Fruit fly (Drosophila melanogaster) whole organism, prepupa: ENCODE data around the gene Rpt6.

Source experiments
- Blimp-1 ChIP-seq: fragments of 200-800 bp; sonication (Bioruptor generic); optimal IDR thresholded peaks from 3 replicates; lab custom pipeline; 2017; ENCODE audit warnings: missing biosample characterization, missing genetic modification characterization, mild to moderate bottlenecking, moderate library complexity, missing genetic modification reagents
- CG10631 ChIP-seq: fragments of 200-800 bp; sonication (Bioruptor generic); optimal IDR thresholded peaks from 2 replicates; lab custom pipeline; 2016; ENCODE audit warnings: missing biosample characterization, missing genetic modification characterization
- CG10669 ChIP-seq: fragments of 200-800 bp; sonication (Bioruptor generic); optimal IDR thresholded peaks from 3 replicates; lab custom pipeline; 2018; ENCODE audit warnings: missing biosample characterization, mild to moderate bottlenecking, missing genetic modification characterization, moderate library complexity
- CG11762 ChIP-seq: fragments of 200-800 bp; sonication (Bioruptor generic); optimal IDR thresholded peaks from 3 replicates; lab custom pipeline; 2016; ENCODE audit warnings: missing biosample characterization, missing genetic modification characterization; ENCODE audit not compliant: insufficient read depth
- CG15336 ChIP-seq: fragments of 200-800 bp; sonication (Bioruptor generic); IDR thresholded peaks from 2 replicates; pipeline ENCODE4 v1.3.6; 2022; ENCODE audit warnings: missing biosample characterization, missing genetic modification characterization
- CG1621 ChIP-seq: fragments of 200-800 bp; sonication (Bioruptor generic); optimal IDR thresholded peaks from 3 replicates; lab custom pipeline; 2018; ENCODE audit warnings: missing biosample characterization, mild to moderate bottlenecking, missing genetic modification characterization
- CG3032 ChIP-seq: fragments of 200-800 bp; optimal IDR thresholded peaks from 2 replicates; lab custom pipeline; 2019; ENCODE audit warnings: missing biosample characterization, mild to moderate bottlenecking, missing genetic modification characterization, moderate library complexity
- CG31627 ChIP-seq: fragments of 200-800 bp; sonication (Bioruptor generic); optimal IDR thresholded peaks from 3 replicates; lab custom pipeline; 2016; ENCODE audit warnings: missing biosample characterization, missing genetic modification characterization
- CG32006 ChIP-seq: fragments of 200-800 bp; sonication (Bioruptor generic); optimal IDR thresholded peaks from 3 replicates; lab custom pipeline; 2017; ENCODE audit warnings: missing biosample characterization, mild to moderate bottlenecking, missing genetic modification characterization
- CG3919 ChIP-seq: fragments of 200-800 bp; sonication (Bioruptor generic); optimal IDR thresholded peaks from 3 replicates; lab custom pipeline; 2016; ENCODE audit warnings: missing biosample characterization, missing genetic modification characterization
- CG4318 ChIP-seq: fragments of 200-800 bp; sonication (Bioruptor generic); optimal IDR thresholded peaks from 3 replicates; lab custom pipeline; 2017; ENCODE audit warnings: missing biosample characterization, mild to moderate bottlenecking, missing genetic modification characterization
- CG6163 ChIP-seq: fragments of 200-800 bp; sonication (Bioruptor generic); IDR thresholded peaks from 3 replicates; pipeline ENCODE4 v1.3.6; 2022; ENCODE audit warnings: missing biosample characterization, missing genetic modification characterization
- CG6276 ChIP-seq: fragments of 200-800 bp; sonication (Bioruptor generic); optimal IDR thresholded peaks from 2 replicates; lab custom pipeline; 2017; ENCODE audit warnings: missing biosample characterization, mild to moderate bottlenecking, missing genetic modification characterization
- CG6808 ChIP-seq: fragments of 200-800 bp; sonication (Bioruptor generic); optimal IDR thresholded peaks from 3 replicates; lab custom pipeline; 2017; ENCODE audit warnings: missing biosample characterization, missing genetic modification characterization, mild to moderate bottlenecking, moderate library complexity, missing genetic modification reagents
- CG8119 ChIP-seq: fragments of 200-800 bp; sonication (Bioruptor generic); IDR thresholded peaks from 3 replicates; pipeline ENCODE4 v1.3.6; 2022; ENCODE audit warnings: missing biosample characterization, missing genetic modification characterization
- CG8319 ChIP-seq: fragments of 200-800 bp; sonication (Bioruptor generic); optimal IDR thresholded peaks from 3 replicates; lab custom pipeline; 2016; ENCODE audit warnings: missing biosample characterization, missing genetic modification characterization
- Eip75B ChIP-seq: fragments of 200-800 bp; sonication (Bioruptor generic); optimal IDR thresholded peaks from 3 replicates; lab custom pipeline; 2016; ENCODE audit warnings: missing biosample characterization, missing genetic modification characterization
- Eip78C ChIP-seq: fragments of 200-800 bp; sonication (Bioruptor generic); peaks from one replicate; lab custom pipeline; 2016; ENCODE audit warnings: missing biosample characterization, missing genetic modification characterization
- Ets96B ChIP-seq: fragments of 200-800 bp; optimal IDR thresholded peaks from 2 replicates; lab custom pipeline; 2019; ENCODE audit warnings: missing biosample characterization, mild to moderate bottlenecking, missing genetic modification characterization, moderate library complexity
- Gug ChIP-seq: fragments of 200-800 bp; sonication (Bioruptor generic); IDR thresholded peaks from 2 replicates; pipeline ENCODE4 v1.3.6; 2022; ENCODE audit warnings: missing biosample characterization, missing genetic modification characterization
- Hr39 ChIP-seq: fragments of 200-800 bp; sonication (Bioruptor generic); optimal IDR thresholded peaks from 2 replicates; lab custom pipeline; 2016; ENCODE audit warnings: missing biosample characterization, missing genetic modification characterization
- Hr4 ChIP-seq: fragments of 200-800 bp; sonication (Bioruptor generic); optimal IDR thresholded peaks from 3 replicates; lab custom pipeline; 2016; ENCODE audit warnings: missing biosample characterization, missing genetic modification characterization
- Lpt ChIP-seq: fragments of 200-800 bp; sonication (Bioruptor generic); optimal IDR thresholded peaks from 3 replicates; lab custom pipeline; 2016; ENCODE audit warnings: missing biosample characterization, missing genetic modification characterization
- Met ChIP-seq: fragments of 200-800 bp; sonication (Bioruptor generic); optimal IDR thresholded peaks from 3 replicates; lab custom pipeline; 2016; ENCODE audit warnings: missing biosample characterization, missing genetic modification characterization
- OdsH ChIP-seq: fragments of 200-800 bp; sonication (Bioruptor generic); optimal IDR thresholded peaks from 3 replicates; lab custom pipeline; 2016; ENCODE audit warnings: missing biosample characterization, missing genetic modification characterization
- Smox ChIP-seq: fragments of 200-800 bp; sonication (Bioruptor generic); optimal IDR thresholded peaks from 3 replicates; lab custom pipeline; 2016; ENCODE audit warnings: missing biosample characterization, missing genetic modification characterization
- Sox102F ChIP-seq: fragments of 200-800 bp; sonication (Bioruptor generic); optimal IDR thresholded peaks from 2 replicates; lab custom pipeline; 2016; ENCODE audit warnings: missing biosample characterization, mild to moderate bottlenecking, missing genetic modification characterization
- Sox15 ChIP-seq: fragments of 200-800 bp; sonication (Bioruptor generic); optimal IDR thresholded peaks from 3 replicates; lab custom pipeline; 2016; ENCODE audit warnings: missing biosample characterization, missing genetic modification characterization
- acj6 ChIP-seq: fragments of 200-800 bp; sonication (Bioruptor generic); optimal IDR thresholded peaks from 3 replicates; lab custom pipeline; 2016; ENCODE audit warnings: missing biosample characterization, missing genetic modification characterization
- dac ChIP-seq: fragments of 200-800 bp; sonication (Bioruptor generic); optimal IDR thresholded peaks from 2 replicates; lab custom pipeline; 2017; ENCODE audit warnings: missing biosample characterization, mild to moderate bottlenecking, missing genetic modification characterization
- eg ChIP-seq: fragments of 200-800 bp; sonication (Bioruptor generic); IDR thresholded peaks from 3 replicates; pipeline ENCODE4 v1.3.6; 2022; ENCODE audit warnings: missing biosample characterization, missing genetic modification characterization
- esn ChIP-seq: fragments of 200-800 bp; sonication (Bioruptor generic); optimal IDR thresholded peaks from 2 replicates; lab custom pipeline; 2016; ENCODE audit warnings: missing biosample characterization, mild to moderate bottlenecking, missing genetic modification characterization, moderate library complexity
- fd59A ChIP-seq: fragments of 200-800 bp; sonication (Bioruptor generic); optimal IDR thresholded peaks from 2 replicates; lab custom pipeline; 2017; ENCODE audit warnings: missing biosample characterization, mild to moderate bottlenecking, missing genetic modification characterization, missing genetic modification reagents
- fd85E ChIP-seq: fragments of 200-800 bp; sonication (Bioruptor generic); optimal IDR thresholded peaks from 3 replicates; lab custom pipeline; 2016; ENCODE audit warnings: missing biosample characterization, missing genetic modification characterization
- lz ChIP-seq: fragments of 200-800 bp; sonication (Bioruptor generic); optimal IDR thresholded peaks from 3 replicates; lab custom pipeline; 2016; ENCODE audit warnings: missing biosample characterization, missing genetic modification characterization
- pdm3 ChIP-seq: fragments of 200-800 bp; sonication (Bioruptor generic); optimal IDR thresholded peaks from 3 replicates; lab custom pipeline; 2016; ENCODE audit warnings: missing biosample characterization, missing genetic modification characterization
- salr ChIP-seq, 2 experiments: fragments of 200-800 bp; sonication (Bioruptor generic); optimal IDR thresholded peaks; 3 replicates each; lab custom pipeline; 2016 to 2018; ENCODE audit warnings: missing biosample characterization in 2 of 2, missing genetic modification characterization in 2 of 2, mild to moderate bottlenecking in 1 of 2
- spab ChIP-seq: fragments of 200-800 bp; sonication (Bioruptor generic); optimal IDR thresholded peaks from 2 replicates; lab custom pipeline; 2017; ENCODE audit warnings: missing biosample characterization, mild to moderate bottlenecking, missing genetic modification characterization, missing genetic modification reagents
- ss ChIP-seq, 2 experiments: fragments of 200-800 bp; sonication (Bioruptor generic); optimal IDR thresholded peaks; 2 replicates in 1 of 2; 3 replicates in 1 of 2; lab custom pipeline; 2017 to 2018; ENCODE audit warnings: mild to moderate bottlenecking in 2 of 2, missing biosample characterization in 2 of 2, missing genetic modification characterization in 2 of 2, moderate library complexity in 1 of 2
- svp ChIP-seq: fragments of 200-800 bp; sonication (Bioruptor generic); peaks from one replicate; lab custom pipeline; 2016; ENCODE audit warnings: missing biosample characterization, missing genetic modification characterization
- topi ChIP-seq: fragments of 200-800 bp; sonication (Bioruptor generic); optimal IDR thresholded peaks from 3 replicates; lab custom pipeline; 2016; ENCODE audit warnings: missing biosample characterization, missing genetic modification characterization

Gene Rpt6

DNA sequence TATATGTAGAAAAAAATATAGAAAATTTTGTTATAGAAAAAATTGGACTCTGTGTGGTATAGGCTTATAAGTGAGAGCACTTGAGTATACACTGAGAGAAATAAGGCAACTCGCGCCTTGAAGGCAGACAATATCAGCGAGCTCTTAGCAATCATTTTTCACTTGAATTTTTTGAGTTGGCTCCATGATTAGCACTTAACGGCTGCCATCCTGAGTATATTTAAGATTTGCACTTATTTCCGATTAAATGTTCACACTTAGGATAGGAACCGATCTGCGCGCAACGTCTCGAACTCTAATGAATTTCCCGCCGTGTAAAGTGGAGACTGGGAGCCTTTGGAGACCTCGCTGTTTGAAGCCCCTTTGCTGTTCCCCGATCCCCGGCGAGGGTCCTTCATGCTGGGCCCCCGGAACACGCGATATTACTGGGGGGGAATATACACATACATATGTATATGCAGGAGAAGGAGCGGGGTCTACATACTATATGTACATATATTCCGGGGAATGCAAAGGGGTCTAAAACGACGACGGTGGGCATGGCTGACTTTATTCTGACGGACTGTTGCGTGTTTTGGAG lies 36.5 kb upstream of the Rpt6 start (continued):
- peak; percentile 4 for TF ChIP-seq Hr4 (GFP tag; lab: Kevin White, UChicago)
- TF ChIP-seq CG10669 (GFP tag; lab: Kevin White, UChicago), result peak; percentile 31
- peak; percentile 27 for TF ChIP-seq spab
- peak; percentile 26 for TF ChIP-seq pdm3 (GFP tag; lab: Kevin White, UChicago)
- TF ChIP-seq CG10631 (GFP tag; lab: Kevin White, UChicago), result peak; percentile 14
- TF ChIP-seq Sox102F (GFP tag; lab: Kevin White, UChicago), result no peak
- TF ChIP-seq acj6, result peak; percentile 18
- peak; percentile 76 for TF ChIP-seq Eip78C (GFP tag; lab: Kevin White, UChicago)
- TF ChIP-seq topi (GFP tag; lab: Kevin White, UChicago), result no peak
- TF ChIP-seq Hr39 (GFP tag; lab: Kevin White, UChicago), result peak; percentile 15
- TF ChIP-seq Smox, result no peak
- TF ChIP-seq CG8319 (GFP tag; lab: Kevin White, UChicago), result peak; percentile 77
- TF ChIP-seq Eip75B, result peak; percentile 12
- peak; percentile 3 for TF ChIP-seq lz (GFP tag; lab: Kevin White, UChicago)
- no peak for TF ChIP-seq esn
- TF ChIP-seq fd59A (GFP tag; lab: Kevin White, UChicago), result peak; percentile 22
- no peak for TF ChIP-seq dac (GFP tag; lab: Kevin White, UChicago)
- TF ChIP-seq CG15336 (GFP tag; lab: Robert Waterston, UW), result peak; percentile 46; the same call in 1 of the 2 replicates

- TF ChIP-seq fd85E (GFP tag; lab: Kevin White, UChicago) (no peak), CG10631 (GFP tag; lab: Kevin White, UChicago) (peak; percentile 38), Ets96B (tag; lab: Kevin White, UChicago) (no peak), pdm3 (GFP tag; lab: Kevin White, UChicago) (peak; percentile 41), OdsH (GFP tag; lab: Kevin White, UChicago) (peak; percentile 15), CG6276 (GFP tag; lab: Kevin White, UChicago) (peak; percentile 13), Lpt (GFP tag; lab: Kevin White, UChicago) (peak; percentile 12), CG6808 (peak; percentile 7), svp (GFP tag; lab: Kevin White, UChicago) (no peak), acj6 (peak; percentile 32), dac (GFP tag; lab: Kevin White, UChicago) (peak; percentile 20), CG32006 (peak; percentile 60), CG4318 (no peak), Hr4 (GFP tag; lab: Kevin White, UChicago) (peak; percentile 22), fd59A (GFP tag; lab: Kevin White, UChicago) (no peak), CG15336 (GFP tag; lab: Robert Waterston, UW) (0 out of 2 replicates have a peak, but pooled peaks have one; percentile 33), salr (GFP tag; optimal IDR thresholded peaks at IDR 0.05; lab: Kevin White, UChicago) (peak in 1 of 2 experiments; percentile 50), Hr39 (GFP tag; lab: Kevin White, UChicago) (peak; percentile 31), CG31627 (GFP tag; lab: Kevin White, UChicago) (peak; percentile 9)
Observed at dm6 chrX:21280629-21281028, 35.2 kb upstream of the Rpt6 start.

dm6 chrX:21281039-21281911 lies 34.6 kb upstream of the Rpt6 start, which contains the start of gene Mnr:
Gene Mnr, minus strand, starts transcription at chrX:21281171.
- TF ChIP-seq Gug (GFP tag; lab: Robert Waterston, UW) (no peak), CG6808 (peak; percentile 19), eg (peak; percentile 54; the same call in 2 of the 3 replicates), CG10631 (GFP tag; lab: Kevin White, UChicago) (peak; percentile 17), Hr4 (GFP tag; lab: Kevin White, UChicago) (peak; percentile 40), dac (GFP tag; lab: Kevin White, UChicago) (no peak), Eip75B (peak; percentile 15), Sox15 (GFP tag; lab: Kevin White, UChicago) (peak; percentile 1), Met (GFP tag; lab: Kevin White, UChicago) (peak; percentile 57), lz (GFP tag; lab: Kevin White, UChicago) (peak; percentile 46), ss (GFP tag; optimal IDR thresholded peaks at IDR 0.05; lab: Kevin White, UChicago) (peak in 1 of 2 experiments; percentile 32), CG6276 (GFP tag; lab: Kevin White, UChicago) (no peak), pdm3 (GFP tag; lab: Kevin White, UChicago) (peak; percentile 50), CG15336 (GFP tag; lab: Robert Waterston, UW) (no peak; the same call in 1 of the 2 replicates), CG8119 (GFP tag; lab: Robert Waterston, UW) (no peak; the same call in 2 of the 3 replicates), Blimp-1 (GFP tag; lab: Kevin White, UChicago) (no peak), CG3032 (tag; lab: Kevin White, UChicago) (peak; percentile 13), Eip78C (GFP tag; lab: Kevin White, UChicago) (peak; percentile 85), CG3919 (GFP tag; lab: Kevin White, UChicago) (peak; percentile 15), CG1621 (peak; percentile 17), esn (peak; percentile 46), Sox102F (GFP tag; lab: Kevin White, UChicago) (peak; percentile 52), CG6163 (GFP tag; lab: Robert Waterston, UW) (peak; percentile 47; the same call in 1 of the 3 replicates), CG11762 (GFP tag; lab: Kevin White, UChicago) (peak; percentile 9), Lpt (GFP tag; lab: Kevin White, UChicago) (no peak), fd85E (GFP tag; lab: Kevin White, UChicago) (no peak), Smox (peak; percentile 41)
